Fruit fly (Drosophila melanogaster): ENCODE results near the gene atk.
A peak's percentile ranks its signal among the peaks of the same experiment; 100 is the strongest.

Gene atk

DNA sequence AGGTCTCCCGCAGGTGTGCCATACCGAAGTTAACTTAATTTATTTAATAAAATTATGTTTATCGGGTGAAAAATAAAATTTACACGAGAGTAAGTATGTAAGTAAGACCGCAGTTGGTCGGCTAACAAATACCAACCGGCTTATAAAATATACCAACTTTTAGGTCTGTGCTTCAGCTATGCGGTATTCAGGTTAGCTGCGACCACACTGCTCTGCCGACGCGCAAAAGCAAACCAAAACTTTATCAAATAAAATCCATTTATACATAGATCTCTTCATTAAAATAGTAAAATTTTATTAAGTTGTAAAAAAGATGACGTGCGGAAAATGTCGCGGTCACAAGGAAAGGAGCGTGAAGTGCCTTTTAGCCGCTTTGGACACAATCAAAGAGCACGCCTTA, 28.6 kb downstream of the atk start, which contains the start of the genes mRpL15 and CtIP (continued):
- no peak for TF ChIP-seq CG6813 (GFP tag; optimal IDR thresholded peaks at IDR 0.05)
- peak; percentile 86 for TF ChIP-seq MBD-R2 (GFP tag; IDR thresholded peaks at IDR 0.05)
- TF ChIP-seq nom (GFP tag; optimal IDR thresholded peaks at IDR 0.05): no peak
- TF ChIP-seq CG2129 (GFP tag; IDR thresholded peaks at IDR 0.05; ENCODE audit: partially characterized antibody): no peak
- TF ChIP-seq Trl (optimal IDR thresholded peaks at IDR 0.05): no peak
- no peak for TF ChIP-seq Trl (GFP tag; optimal IDR thresholded peaks at IDR 0.05)
- TF ChIP-seq p53 (GFP tag; optimal IDR thresholded peaks at IDR 0.05): no peak
- no peak for TF ChIP-seq Gsc (GFP tag; IDR thresholded peaks at IDR 0.05)
- peak; percentile 13 for TF ChIP-seq CG30020 (tag; optimal IDR thresholded peaks at IDR 0.05)
- peak; percentile 83 for TF ChIP-seq CG9797 (GFP tag; optimal IDR thresholded peaks at IDR 0.05)
- TF ChIP-seq CG7357 (GFP tag; IDR thresholded peaks at IDR 0.05): no peak
- TF ChIP-seq eyg (GFP tag; optimal IDR thresholded peaks at IDR 0.05): no peak
- no peak for TF ChIP-seq CG6683 (GFP tag; optimal IDR thresholded peaks at IDR 0.05)
- peak; percentile 55 for TF ChIP-seq bbx (GFP tag; IDR thresholded peaks at IDR 0.05; ENCODE audit: partially characterized antibody)
- no peak for TF ChIP-seq TFAM (GFP tag; optimal IDR thresholded peaks at IDR 0.05)
- TF ChIP-seq Ravus (GFP tag; IDR thresholded peaks at IDR 0.05): no peak
- no peak for TF ChIP-seq Sry-β (GFP tag; optimal IDR thresholded peaks at IDR 0.05)
- no peak for TF ChIP-seq CG18619 (GFP tag; optimal IDR thresholded peaks at IDR 0.05)
- TF ChIP-seq wor (GFP tag; IDR thresholded peaks at IDR 0.05): no peak
- no peak for TF ChIP-seq insv (GFP tag; optimal IDR thresholded peaks at IDR 0.05)
- peak; percentile 33 for TF ChIP-seq sens (GFP tag)
- TF ChIP-seq so (GFP tag; IDR thresholded peaks at IDR 0.05): no peak
- no peak for TF ChIP-seq CG1233 (GFP tag; optimal IDR thresholded peaks at IDR 0.05)
- TF ChIP-seq amos (GFP tag; IDR thresholded peaks at IDR 0.05; ENCODE audit: partially characterized antibody): peak; percentile 36; the same call in 1 of the 2 replicates
- no peak for TF ChIP-seq CG12236 (GFP tag; optimal IDR thresholded peaks at IDR 0.05)
- peak; percentile 35; the same call in 1 of the 2 replicates for TF ChIP-seq Dref (GFP tag; IDR thresholded peaks at IDR 0.05)
- TF ChIP-seq D19B (GFP tag; optimal IDR thresholded peaks at IDR 0.05): no peak
- peak; percentile 87 for TF ChIP-seq CG4617 (GFP tag; optimal IDR thresholded peaks at IDR 0.05; ENCODE audit: borderline replicate concordance)
- TF ChIP-seq gfzf (GFP tag; optimal IDR thresholded peaks at IDR 0.05): peak; percentile 88
- no peak for TF ChIP-seq CG13424 (tag; optimal IDR thresholded peaks at IDR 0.05)
- TF ChIP-seq Dp (GFP tag; optimal IDR thresholded peaks at IDR 0.05): peak; percentile 62
- TF ChIP-seq Hr3 (GFP tag; optimal IDR thresholded peaks at IDR 0.05): no peak
- TF ChIP-seq Side (GFP tag; optimal IDR thresholded peaks at IDR 0.05): no peak
- TF ChIP-seq CG18764 (GFP tag; optimal IDR thresholded peaks at IDR 0.05): no peak
- peak; percentile 53 for TF ChIP-seq trem (tag; optimal IDR thresholded peaks at IDR 0.05)
- no peak for TF ChIP-seq otp (GFP tag; IDR thresholded peaks at IDR 0.05)
- no peak for TF ChIP-seq CG31365 (tag; optimal IDR thresholded peaks at IDR 0.05)
- no peak for TF ChIP-seq Nf-YB (GFP tag; optimal IDR thresholded peaks at IDR 0.05)
- no peak for TF ChIP-seq HLH3B (GFP tag; IDR thresholded peaks at IDR 0.05)
- TF ChIP-seq crc (GFP tag; optimal IDR thresholded peaks at IDR 0.05): no peak
- no peak for TF ChIP-seq tgo (GFP tag; IDR thresholded peaks at IDR 0.05)
- TF ChIP-seq Sin3A (optimal IDR thresholded peaks at IDR 0.05): peak; percentile 22
- TF ChIP-seq CG15011 (GFP tag; optimal IDR thresholded peaks at IDR 0.05): no peak
- TF ChIP-seq CG16779 (GFP tag; IDR thresholded peaks at IDR 0.05): no peak
- no peak for TF ChIP-seq dpn (GFP tag; optimal IDR thresholded peaks at IDR 0.05)
- no peak for TF ChIP-seq ato (GFP tag; IDR thresholded peaks at IDR 0.05; ENCODE audit: partially characterized antibody)
- TF ChIP-seq Gug (GFP tag; IDR thresholded peaks at IDR 0.05): no peak
- no peak for TF ChIP-seq bab2 (GFP tag; optimal IDR thresholded peaks at IDR 0.05)
- peak; percentile 1 for TF ChIP-seq sug (tag; optimal IDR thresholded peaks at IDR 0.05)
- peak; percentile 79 for TF ChIP-seq pzg (GFP tag; optimal IDR thresholded peaks at IDR 0.05)
- no peak for TF ChIP-seq fd64A (GFP tag; optimal IDR thresholded peaks at IDR 0.05)
- TF ChIP-seq CG14860 (GFP tag; IDR thresholded peaks at IDR 0.05; ENCODE audit: partially characterized antibody): no peak
